Worm (Caenorhabditis elegans) whole organism, L3 larva: Measurements from ENCODE around the gene K01G5.10.
A peak's percentile ranks its signal among the peaks of the same experiment; 100 is the strongest.

Source experiments
- mdl-1 ChIP-seq: fragments of 150-350 bp; optimal IDR thresholded peaks from 2 replicates; lab custom pipeline; 2014; ENCODE audit warnings: missing biosample characterization, missing genetic modification characterization
- nhr-237 ChIP-seq: fragments of 150-350 bp; optimal IDR thresholded peaks from 2 replicates; lab custom pipeline; 2014; ENCODE audit warnings: missing biosample characterization, missing genetic modification characterization
- pqm-1 ChIP-seq: fragments of 150-350 bp; optimal IDR thresholded peaks from 2 replicates; lab custom pipeline; 2017; ENCODE audit warnings: missing biosample characterization, missing genetic modification characterization, inconsistent platforms
- sea-2 ChIP-seq: fragments of 150-350 bp; sonication (generic microtip); optimal IDR thresholded peaks from 4 replicates; lab custom pipeline; 2014; ENCODE audit warnings: missing biosample characterization, missing genetic modification reagents, missing genetic modification characterization

- no peak for TF ChIP-seq mdl-1
- TF ChIP-seq nhr-237 (tag; lab: Kevin White, UChicago), result no peak
- TF ChIP-seq pqm-1 (tag; lab: Kevin White, UChicago), result peak; percentile 38
- TF ChIP-seq sea-2, result no peak
Measured at ce11 chrIII:10718078-10718477, 40.2 kb downstream of the K01G5.10 start.
